Fruit fly (Drosophila melanogaster) whole organism, embryonic: ENCODE data around the gene dsx-c73A.

Experiments
- Adf1 ChIP-seq: fragments of 200-800 bp; sonication (Bioruptor generic); IDR thresholded peaks from 2 replicates; pipeline ENCODE4 v1.3.6; 2022; ENCODE audit warnings: missing biosample characterization, missing genetic modification characterization
- Awh ChIP-seq: fragments of 200-800 bp; sonication (Bioruptor generic); IDR thresholded peaks from 2 replicates; pipeline ENCODE4, ENCODE4 v1.3.6; 2022; ENCODE audit warnings: missing biosample characterization, missing genetic modification characterization
- B-H1 ChIP-seq: fragments of 200-800 bp; sonication (Bioruptor generic); IDR thresholded peaks from 3 replicates; pipeline ENCODE4 v1.3.6; 2022; ENCODE audit warnings: missing biosample characterization, missing genetic modification characterization
- CG10543 ChIP-seq: fragments of 200-800 bp; sonication (Bioruptor generic); optimal IDR thresholded peaks from 3 replicates; lab custom pipeline; 2017; ENCODE audit warnings: missing biosample characterization, mild to moderate bottlenecking, missing genetic modification characterization, moderate library complexity
- CG11696 ChIP-seq: fragments of 200-800 bp; sonication (Bioruptor generic); IDR thresholded peaks from 2 replicates; pipeline ENCODE4 v1.3.6; 2022; ENCODE audit warnings: missing biosample characterization, missing genetic modification characterization
- CG12299 ChIP-seq: fragments of 200-800 bp; sonication (Bioruptor generic); optimal IDR thresholded peaks from 2 replicates; lab custom pipeline; 2018; ENCODE audit warnings: missing biosample characterization, mild to moderate bottlenecking, missing genetic modification characterization
- CG12769 ChIP-seq: fragments of 200-800 bp; sonication (Bioruptor generic); optimal IDR thresholded peaks from 2 replicates; lab custom pipeline; 2019; ENCODE audit warnings: missing biosample characterization, mild to moderate bottlenecking, missing genetic modification characterization, moderate library complexity
- CG13296 ChIP-seq: fragments of 200-800 bp; sonication (Bioruptor generic); optimal IDR thresholded peaks from 3 replicates; lab custom pipeline; 2018; ENCODE audit warnings: missing biosample characterization, mild to moderate bottlenecking, missing genetic modification characterization
- CG18011 ChIP-seq: fragments of 200-800 bp; sonication (Bioruptor generic); optimal IDR thresholded peaks from 2 replicates; lab custom pipeline; 2017; ENCODE audit warnings: missing biosample characterization, missing genetic modification characterization, mild to moderate bottlenecking, moderate library complexity, missing genotype
- CG18262 ChIP-seq: fragments of 200-800 bp; optimal IDR thresholded peaks from 3 replicates; lab custom pipeline; 2019; ENCODE audit warnings: missing biosample characterization, mild to moderate bottlenecking, missing genetic modification characterization, moderate library complexity
- CG18599 ChIP-seq: fragments of 200-800 bp; sonication (Bioruptor generic); optimal IDR thresholded peaks from 3 replicates; lab custom pipeline; 2017; ENCODE audit warnings: missing biosample characterization, missing genetic modification characterization, mild to moderate bottlenecking, moderate library complexity, missing genetic modification reagents
- CG2712 ChIP-seq: fragments of 200-800 bp; optimal IDR thresholded peaks from 3 replicates; lab custom pipeline; 2019; ENCODE audit warnings: missing biosample characterization, mild to moderate bottlenecking, missing genetic modification characterization, moderate library complexity
- CG3163 ChIP-seq: fragments of 200-800 bp; sonication (Bioruptor generic); optimal IDR thresholded peaks from 3 replicates; lab custom pipeline; 2016; ENCODE audit warnings: missing biosample characterization, missing genetic modification characterization
- CG34224 ChIP-seq: fragments of 200-800 bp; sonication (Bioruptor generic); IDR thresholded peaks from 3 replicates; pipeline ENCODE4 v1.3.6; 2022; ENCODE audit warnings: missing biosample characterization, missing genetic modification characterization; ENCODE audit not compliant: partially characterized antibody
- CG6272 ChIP-seq: fragments of 200-800 bp; sonication (Bioruptor generic); IDR thresholded peaks from 2 replicates; pipeline ENCODE4 v1.3.6; 2022; ENCODE audit warnings: missing biosample characterization, missing genetic modification characterization
- CG6689 ChIP-seq: fragments of 200-800 bp; sonication (Bioruptor generic); IDR thresholded peaks from 2 replicates; pipeline ENCODE4 v1.3.6; 2022; ENCODE audit warnings: missing biosample characterization, missing genetic modification characterization
- CG7372 ChIP-seq: fragments of 200-800 bp; sonication (Bioruptor generic); IDR thresholded peaks from 2 replicates; pipeline ENCODE4 v1.3.6; 2022; ENCODE audit warnings: missing biosample characterization, missing genetic modification characterization
- CG7556 ChIP-seq: fragments of 200-800 bp; sonication (Bioruptor generic); optimal IDR thresholded peaks from 2 replicates; lab custom pipeline; 2017; ENCODE audit warnings: missing biosample characterization, mild to moderate bottlenecking, missing genetic modification characterization
- CG7963 ChIP-seq: fragments of 200-800 bp; sonication (Bioruptor generic); IDR thresholded peaks from 3 replicates; pipeline ENCODE4 v1.3.6; 2022; ENCODE audit warnings: missing biosample characterization, missing genetic modification characterization; ENCODE audit not compliant: partially characterized antibody
- CG8944 ChIP-seq: fragments of 200-800 bp; sonication (Bioruptor generic); optimal IDR thresholded peaks from 3 replicates; lab custom pipeline; 2016; ENCODE audit warnings: missing biosample characterization, missing genetic modification characterization
- ERR ChIP-seq: fragments of 200-800 bp; sonication (Bioruptor generic); optimal IDR thresholded peaks from 2 replicates; lab custom pipeline; 2016; ENCODE audit warnings: missing biosample characterization, missing genetic modification characterization
- Ets65A ChIP-seq: fragments of 200-800 bp; sonication (Bioruptor generic); peaks from one replicate; lab custom pipeline; 2016; ENCODE audit warnings: missing biosample characterization, missing genetic modification characterization
- Fer1 ChIP-seq: fragments of 200-800 bp; sonication (Bioruptor generic); optimal IDR thresholded peaks from 2 replicates; lab custom pipeline; 2017; ENCODE audit warnings: missing biosample characterization, mild to moderate bottlenecking, missing genetic modification characterization
- Hmx ChIP-seq: fragments of 200-800 bp; sonication (Bioruptor generic); optimal IDR thresholded peaks from 2 replicates; lab custom pipeline; 2016; ENCODE audit warnings: missing biosample characterization, missing genetic modification characterization
- Kr ChIP-seq: fragments of 200-800 bp; sonication (Bioruptor generic); optimal IDR thresholded peaks from 2 replicates; lab custom pipeline; 2017; ENCODE audit warnings: missing biosample characterization, mild to moderate bottlenecking, missing genetic modification characterization
- Myb ChIP-seq: fragments of 200-800 bp; sonication (Bioruptor generic); optimal IDR thresholded peaks from 2 replicates; lab custom pipeline; 2016; ENCODE audit warnings: missing biosample characterization, missing genetic modification characterization
- Optix ChIP-seq: fragments of 200-800 bp; sonication (Bioruptor generic); IDR thresholded peaks from 3 replicates; pipeline ENCODE4 v1.3.6; 2022; ENCODE audit warnings: missing biosample characterization, missing genetic modification characterization
- Trl ChIP-seq, 3 experiments: fragments of >200 bp in 2 of 3; fragments of 200-800 bp in 1 of 3; sonication (Bioruptor generic) in 1 of 3; optimal IDR thresholded peaks; 2 replicates in 1 of 3; 3 replicates in 2 of 3; lab custom pipeline; 2016 to 2017; ENCODE audit warnings: missing biosample characterization in 1 of 3, missing genetic modification characterization in 1 of 3
- YL-1 ChIP-seq: fragments of 200-800 bp; sonication (Bioruptor generic); optimal IDR thresholded peaks from 3 replicates; lab custom pipeline; 2017; ENCODE audit warnings: missing biosample characterization, mild to moderate bottlenecking, missing genetic modification characterization
- ap ChIP-seq: fragments of 200-800 bp; sonication (Bioruptor generic); IDR thresholded peaks from 2 replicates; pipeline ENCODE4 v1.3.6; 2022; ENCODE audit warnings: missing biosample characterization, missing genetic modification characterization
- ato ChIP-seq: fragments of 200-800 bp; sonication (Bioruptor generic); IDR thresholded peaks from 2 replicates; pipeline ENCODE4 v1.3.6; 2022; ENCODE audit warnings: missing biosample characterization, missing genetic modification characterization; ENCODE audit not compliant: partially characterized antibody
- bbx ChIP-seq: fragments of 200-800 bp; sonication (Bioruptor generic); IDR thresholded peaks from 2 replicates; pipeline ENCODE4 v1.3.6; 2022; ENCODE audit warnings: missing biosample characterization, missing genetic modification characterization; ENCODE audit not compliant: partially characterized antibody
- bigmax ChIP-seq: fragments of 200-800 bp; sonication (Bioruptor generic); optimal IDR thresholded peaks from 2 replicates; lab custom pipeline; 2018; ENCODE audit warnings: missing biosample characterization, mild to moderate bottlenecking, missing genetic modification characterization
- caup ChIP-seq: fragments of 200-800 bp; sonication (Bioruptor generic); optimal IDR thresholded peaks from 3 replicates; lab custom pipeline; 2017; ENCODE audit warnings: missing biosample characterization, mild to moderate bottlenecking, missing genetic modification characterization, moderate library complexity; ENCODE audit not compliant: severe bottlenecking
- chinmo ChIP-seq: fragments of 200-800 bp; sonication (Bioruptor generic); IDR thresholded peaks from 4 replicates; pipeline ENCODE4 v1.3.6; 2022; ENCODE audit warnings: missing biosample characterization, missing genetic modification characterization; ENCODE audit not compliant: partially characterized antibody
- dpn ChIP-seq, 2 experiments: fragments of 200-800 bp; sonication (Bioruptor generic); optimal IDR thresholded peaks; 3 replicates each; lab custom pipeline; 2016; ENCODE audit warnings: missing biosample characterization in 2 of 2, missing genetic modification characterization in 2 of 2
- fu2 ChIP-seq: fragments of 200-800 bp; sonication (Bioruptor generic); optimal IDR thresholded peaks from 2 replicates; lab custom pipeline; 2016; ENCODE audit warnings: missing biosample characterization, missing genetic modification characterization
- jumu ChIP-seq: fragments of 200-800 bp; sonication (Bioruptor generic); optimal IDR thresholded peaks from 3 replicates; lab custom pipeline; 2016; ENCODE audit warnings: missing biosample characterization, missing genetic modification characterization
- kni ChIP-seq: fragments of 200-800 bp; sonication (Bioruptor generic); optimal IDR thresholded peaks from 3 replicates; lab custom pipeline; 2017; ENCODE audit warnings: mild to moderate bottlenecking, missing biosample characterization, missing genetic modification reagents, missing genetic modification characterization
- mam ChIP-seq: fragments of 200-800 bp; sonication (Bioruptor generic); optimal IDR thresholded peaks from 3 replicates; lab custom pipeline; 2016; ENCODE audit warnings: missing biosample characterization, missing genetic modification characterization
- nau ChIP-seq: fragments of 200-800 bp; sonication (Bioruptor generic); optimal IDR thresholded peaks from 3 replicates; lab custom pipeline; 2017; ENCODE audit warnings: missing biosample characterization, mild to moderate bottlenecking, missing genetic modification characterization, missing genetic modification reagents
- nom ChIP-seq: fragments of 200-800 bp; sonication (Bioruptor generic); optimal IDR thresholded peaks from 2 replicates; lab custom pipeline; 2017; ENCODE audit warnings: missing biosample characterization, missing genetic modification characterization, mild to moderate bottlenecking, moderate library complexity, missing genetic modification reagents
- peb ChIP-seq: fragments of 200-800 bp; sonication (Bioruptor generic); IDR thresholded peaks from 2 replicates; pipeline ENCODE4 v1.3.6; 2022; ENCODE audit warnings: missing biosample characterization, missing genetic modification characterization
- rib ChIP-seq: fragments of 200-800 bp; sonication (Bioruptor generic); IDR thresholded peaks from 2 replicates; pipeline ENCODE4 v1.3.6; 2022; ENCODE audit warnings: missing biosample characterization, missing genetic modification characterization
- sens ChIP-seq: fragments of 200-800 bp; sonication (Bioruptor generic); peaks from one replicate; lab custom pipeline; 2016; ENCODE audit warnings: missing biosample characterization, missing genetic modification characterization
- toy ChIP-seq: fragments of 200-800 bp; sonication (Bioruptor generic); IDR thresholded peaks from 2 replicates; pipeline ENCODE4 v1.3.6; 2022; ENCODE audit warnings: missing biosample characterization, missing genetic modification characterization
- tx ChIP-seq: fragments of 200-800 bp; sonication (Bioruptor generic); optimal IDR thresholded peaks from 2 replicates; lab custom pipeline; 2016; ENCODE audit warnings: missing biosample characterization, missing genetic modification characterization
- usp ChIP-seq: fragments of >200 bp; optimal IDR thresholded peaks from 2 replicates; lab custom pipeline; 2017; ENCODE audit warnings: missing biosample characterization, missing genetic modification characterization
- yki ChIP-seq: fragments of >200 bp; optimal IDR thresholded peaks from 3 replicates; lab custom pipeline; 2018

The dsx-c73A gene

dm6 chr3L:16480408-16481193 is 28.8 kb upstream of the dsx-c73A start (continued):
- peak; percentile 95 for TF ChIP-seq CG6689 (GFP tag; lab: Robert Waterston, UW)
- TF ChIP-seq CG2712 (tag; lab: Kevin White, UChicago) = peak; percentile 99
- TF ChIP-seq ERR (GFP tag; lab: Kevin White, UChicago) = peak; percentile 88
- peak; percentile 92 for TF ChIP-seq caup (GFP tag; lab: Kevin White, UChicago)
- TF ChIP-seq CG10543 = peak; percentile 81
- TF ChIP-seq ap (GFP tag; lab: Robert Waterston, UW) = peak; percentile 96
- TF ChIP-seq yki (lab: Kevin White, UChicago) = no peak
- TF ChIP-seq CG12299 (tag; lab: Kevin White, UChicago) = peak; percentile 94
- peak; percentile 96 for TF ChIP-seq CG7556
- TF ChIP-seq rib (GFP tag; lab: Robert Waterston, UW) = peak; percentile 82
- TF ChIP-seq jumu (GFP tag; lab: Kevin White, UChicago) = peak; percentile 96
- TF ChIP-seq kni (GFP tag; lab: Kevin White, UChicago) = peak; percentile 90
- TF ChIP-seq chinmo (GFP tag; lab: Robert Waterston, UW) = no peak
- TF ChIP-seq CG3163 = peak; percentile 83
- TF ChIP-seq CG18011 = peak; percentile 78
- TF ChIP-seq mam (GFP tag; lab: Kevin White, UChicago) = peak; percentile 94
- TF ChIP-seq Trl (optimal IDR thresholded peaks at IDR 0.05; lab: Kevin White, UChicago) = no peak
- peak; percentile 96 for TF ChIP-seq Trl (GFP tag; optimal IDR thresholded peaks at IDR 0.05; lab: Kevin White, UChicago)
- TF ChIP-seq Fer1 = peak; percentile 93
- no peak for TF ChIP-seq ato (GFP tag; lab: Robert Waterston, UW)
- TF ChIP-seq dpn (GFP tag; optimal IDR thresholded peaks at IDR 0.05; lab: Kevin White, UChicago) = peak; percentile 96 to 97
- no peak for TF ChIP-seq bbx
- TF ChIP-seq Kr (GFP tag; lab: Kevin White, UChicago) = peak; percentile 61
- peak; percentile 89 for TF ChIP-seq CG11696 (GFP tag; lab: Robert Waterston, UW)
- TF ChIP-seq tx = peak; percentile 95
- peak; percentile 66 for TF ChIP-seq Adf1 (GFP tag; lab: Robert Waterston, UW)
- TF ChIP-seq YL-1 (GFP tag; lab: Kevin White, UChicago) = peak; percentile 74
- TF ChIP-seq toy (GFP tag; lab: Robert Waterston, UW) = peak; percentile 87
- TF ChIP-seq Myb (GFP tag; lab: Kevin White, UChicago) = peak; percentile 80
- TF ChIP-seq nom = peak; percentile 74
- peak; percentile 98 for TF ChIP-seq CG18262 (tag; lab: Kevin White, UChicago)
- peak; percentile 94 for TF ChIP-seq peb
- TF ChIP-seq CG13296 (GFP tag; lab: Kevin White, UChicago) = peak; percentile 90
- peak; percentile 93 for TF ChIP-seq CG6272 (GFP tag; lab: Robert Waterston, UW)
- peak; percentile 95 for TF ChIP-seq CG8944 (GFP tag; lab: Kevin White, UChicago)
- peak; percentile 45 for TF ChIP-seq bigmax
- peak; percentile 99 for TF ChIP-seq Ets65A
- TF ChIP-seq CG12769 (tag; lab: Kevin White, UChicago) = peak; percentile 98
- TF ChIP-seq nau (GFP tag; lab: Kevin White, UChicago) = peak; percentile 93
- peak; percentile 84 for TF ChIP-seq Hmx (GFP tag; lab: Kevin White, UChicago)
- TF ChIP-seq CG7372 (GFP tag; lab: Robert Waterston, UW) = peak; percentile 95
- TF ChIP-seq CG34224 (GFP tag; lab: Robert Waterston, UW) = no peak
- TF ChIP-seq CG7963 = no peak
- peak; percentile 96 for TF ChIP-seq CG18599 (GFP tag; lab: Kevin White, UChicago)
- TF ChIP-seq Optix = peak; percentile 95
- peak; percentile 100 for TF ChIP-seq sens
- TF ChIP-seq usp = no peak
- peak; percentile 89 for TF ChIP-seq fu2
- peak; percentile 98 for TF ChIP-seq Awh (GFP tag; lab: Robert Waterston, UW)
- peak; percentile 94 for TF ChIP-seq B-H1
